Fruit fly (Drosophila melanogaster) Kc167 (cell line): ENCODE data around the gene Septin2.

ENCODE experiments used
- Myc ChIP-seq: fragments of >200 bp; optimal IDR thresholded peaks from 2 replicates; lab custom pipeline; 2017; ENCODE audit warnings: missing external identifiers
- Sin3A ChIP-seq: fragments of >200 bp; optimal IDR thresholded peaks from 2 replicates; lab custom pipeline; 2018; ENCODE audit warnings: missing external identifiers
- h ChIP-seq: fragments of >200 bp; optimal IDR thresholded peaks from 3 replicates; lab custom pipeline; 2018; ENCODE audit warnings: missing external identifiers
- insv ChIP-seq: fragments of >200 bp; optimal IDR thresholded peaks from 3 replicates; lab custom pipeline; 2018; ENCODE audit warnings: missing external identifiers
- psq ChIP-seq: fragments of >200 bp; optimal IDR thresholded peaks from 2 replicates; lab custom pipeline; 2017; ENCODE audit warnings: missing external identifiers
- ttk ChIP-seq: sonication (Bioruptor generic); optimal IDR thresholded peaks from 2 replicates; lab custom pipeline; 2017; ENCODE audit warnings: missing external identifiers

- no peak for TF ChIP-seq h
- no peak for TF ChIP-seq Myc (lab: Kevin White, UChicago)
- no peak for TF ChIP-seq psq (lab: Kevin White, UChicago)
- no peak for TF ChIP-seq insv
- TF ChIP-seq Sin3A (lab: Kevin White, UChicago), result no peak
- no peak for TF ChIP-seq ttk
These were observed 20.0 kb upstream of the Septin2 start for dm6 chr3R:20608199-20608598.
